Worm (Caenorhabditis elegans): ENCODE data around the gene cpg-4.
A peak's percentile ranks its signal among the peaks of the same experiment; 100 is the strongest.

cpg-4 gene

ce11 chrV:5963696-5964095 is 32.5 kb upstream of the cpg-4 start, which contains the start of gene pcm-1 (continued):
- TF ChIP-seq rbr-2 (tag; optimal IDR thresholded peaks at IDR 0.05) (peak; percentile 5), ztf-11 (tag; optimal IDR thresholded peaks at IDR 0.05) (no peak), daf-8 (GFP tag; IDR thresholded peaks at IDR 0.05) (no peak), F26F4.8 (GFP tag; conservative IDR thresholded peaks at IDR 0.05) (no peak), ZK337.2 (GFP tag; IDR thresholded peaks at IDR 0.05) (no peak), T20F7.1 (GFP tag; optimal IDR thresholded peaks at IDR 0.05) (no peak), dve-1 (tag; optimal IDR thresholded peaks at IDR 0.05; ENCODE audit: insufficient read depth) (no peak), ceh-62 (tag; optimal IDR thresholded peaks at IDR 0.05) (no peak), lin-13 (GFP tag; optimal IDR thresholded peaks at IDR 0.05) (no peak), lsy-2 (tag; optimal IDR thresholded peaks at IDR 0.05) (peak in 1 of 2 experiments; percentile 49), jun-1 (tag; optimal IDR thresholded peaks at IDR 0.05) (no peak), egl-27 (tag; optimal IDR thresholded peaks at IDR 0.05) (no peak), zip-11 (GFP tag; IDR thresholded peaks at IDR 0.05) (no peak), F10B5.3 (tag; optimal IDR thresholded peaks at IDR 0.05) (no peak), tag-97 (GFP tag; IDR thresholded peaks at IDR 0.05) (no peak), F44E2.7 (GFP tag; IDR thresholded peaks at IDR 0.05) (no peak), nhr-48 (tag; optimal IDR thresholded peaks at IDR 0.05) (no peak), zip-2 (tag; optimal IDR thresholded peaks at IDR 0.05) (no peak), lin-39 (tag; optimal IDR thresholded peaks at IDR 0.05) (no peak), nhr-102 (tag; optimal IDR thresholded peaks at IDR 0.05) (no peak), ceh-44 (GFP tag; IDR thresholded peaks at IDR 0.05) (no peak), lin-15B (tag; optimal IDR thresholded peaks at IDR 0.05) (no peak), ceh-20 (GFP tag; IDR thresholded peaks at IDR 0.05) (no peak), sdz-12 (GFP tag; optimal IDR thresholded peaks at IDR 0.05) (no peak), nhr-77 (tag; optimal IDR thresholded peaks at IDR 0.05) (no peak), lin-1 (GFP tag; IDR thresholded peaks at IDR 0.05) (no peak), zfp-2 (tag; optimal IDR thresholded peaks at IDR 0.05) (no peak), nhr-41 (GFP tag; IDR thresholded peaks at IDR 0.05) (no peak), nhr-11 (tag; optimal IDR thresholded peaks at IDR 0.05) (no peak), nhr-25 (tag; optimal IDR thresholded peaks at IDR 0.05; ENCODE audit: borderline replicate concordance, insufficient read depth) (no peak), nhr-111 (GFP tag; optimal IDR thresholded peaks at IDR 0.05) (no peak), ctbp-1 (GFP tag; IDR thresholded peaks at IDR 0.05) (no peak), daf-12 (tag; optimal IDR thresholded peaks at IDR 0.05) (no peak), nhr-6 (tag; optimal IDR thresholded peaks at IDR 0.05) (no peak), nhr-42 (GFP tag; IDR thresholded peaks at IDR 0.05) (no peak), ceh-28 (tag; optimal IDR thresholded peaks at IDR 0.05) (peak; percentile 42), fos-1 (tag; optimal IDR thresholded peaks at IDR 0.05) (no peak), nhr-28 (tag; optimal IDR thresholded peaks at IDR 0.05) (no peak), saeg-2 (GFP tag; IDR thresholded peaks at IDR 0.05) (no peak), pha-4 (GFP tag; IDR thresholded peaks at IDR 0.05) (no peak), pha-4 (tag; optimal IDR thresholded peaks at IDR 0.05) (no peak), lin-38 (GFP tag; IDR thresholded peaks at IDR 0.05) (no peak), set-16 (GFP tag; IDR thresholded peaks at IDR 0.05) (no peak), mep-1 (tag; optimal IDR thresholded peaks at IDR 0.05) (peak; percentile 13), zag-1 (tag; optimal IDR thresholded peaks at IDR 0.05) (no peak)
